Fruit fly (Drosophila melanogaster): ENCODE data around the gene Nelf-A.
A peak's percentile ranks its signal among the peaks of the same experiment; 100 is the strongest.

Nelf-A gene

dm6 chr3R:21263177-21263576, 39.7 kb downstream of the Nelf-A start (continued):
- TF ChIP-seq CG31388 (GFP tag; optimal IDR thresholded peaks at IDR 0.05) (no peak), h (optimal IDR thresholded peaks at IDR 0.05) (no peak), unpg (GFP tag; optimal IDR thresholded peaks at IDR 0.05) (peak; percentile 48), lov (optimal IDR thresholded peaks at IDR 0.05) (no peak), lov (GFP tag; IDR thresholded peaks at IDR 0.05) (peak; percentile 56; the same call in 2 of the 3 replicates), Med (GFP tag) (peak; percentile 91), lab (GFP tag; optimal IDR thresholded peaks at IDR 0.05) (peak; percentile 51), CG17328 (GFP tag; IDR thresholded peaks at IDR 0.05) (0 out of 2 replicates have a peak, but pooled peaks have one; percentile 44), CoRest (tag; optimal IDR thresholded peaks at IDR 0.05) (peak; percentile 43), B-H1 (GFP tag; IDR thresholded peaks at IDR 0.05) (peak; percentile 25; the same call in 1 of the 3 replicates), Rx (GFP tag; IDR thresholded peaks at IDR 0.05) (0 out of 2 replicates have a peak, but pooled peaks have one; percentile 26), ac (GFP tag; optimal IDR thresholded peaks at IDR 0.05) (peak; percentile 35), ci (GFP tag; IDR thresholded peaks at IDR 0.05) (peak; percentile 85), CG10959 (GFP tag; IDR thresholded peaks at IDR 0.05) (peak; percentile 28; the same call in 1 of the 2 replicates), CG2712 (tag; optimal IDR thresholded peaks at IDR 0.05) (peak; percentile 4), Oaz (GFP tag; IDR thresholded peaks at IDR 0.05) (0 out of 2 replicates have a peak, but pooled peaks have one; percentile 17), lmd (GFP tag; IDR thresholded peaks at IDR 0.05) (peak; percentile 27; the same call in 1 of the 2 replicates), caup (GFP tag; optimal IDR thresholded peaks at IDR 0.05; ENCODE audit: severe bottlenecking) (peak; percentile 31), bowl (GFP tag; IDR thresholded peaks at IDR 0.05) (no peak), sd (tag; optimal IDR thresholded peaks at IDR 0.05) (no peak), CG7987 (GFP tag; optimal IDR thresholded peaks at IDR 0.05) (peak; percentile 48), CG12236 (GFP tag; optimal IDR thresholded peaks at IDR 0.05) (no peak), Hmr (GFP tag; optimal IDR thresholded peaks at IDR 0.05) (peak; percentile 43), sisA (GFP tag; IDR thresholded peaks at IDR 0.05) (no peak), bsh (GFP tag; optimal IDR thresholded peaks at IDR 0.05) (peak in 1 of 2 experiments; percentile 57), maf-S (GFP tag; optimal IDR thresholded peaks at IDR 0.05) (no peak), Atf6 (GFP tag; IDR thresholded peaks at IDR 0.05) (peak; percentile 56; the same call in 1 of the 2 replicates), CG3726 (GFP tag; IDR thresholded peaks at IDR 0.05) (0 out of 3 replicates have a peak, but pooled peaks have one; percentile 34), CG10209 (GFP tag; optimal IDR thresholded peaks at IDR 0.05) (peak; percentile 43), Mad (GFP tag; optimal IDR thresholded peaks at IDR 0.05) (peak; percentile 13), CG1233 (GFP tag; optimal IDR thresholded peaks at IDR 0.05) (peak; percentile 42), Doc3 (GFP tag; IDR thresholded peaks at IDR 0.05; ENCODE audit: partially characterized antibody) (no peak), sima (GFP tag; optimal IDR thresholded peaks at IDR 0.05) (no peak), nerfin-2 (GFP tag; IDR thresholded peaks at IDR 0.05; ENCODE audit: partially characterized antibody) (no peak), H2.0 (GFP tag; IDR thresholded peaks at IDR 0.05) (peak; percentile 33; the same call in 1 of the 2 replicates), CG15011 (GFP tag; optimal IDR thresholded peaks at IDR 0.05) (peak; percentile 3), jigr1 (GFP tag; IDR thresholded peaks at IDR 0.05) (no peak), pum (GFP tag; optimal IDR thresholded peaks at IDR 0.05) (no peak), CG4707 (GFP tag; optimal IDR thresholded peaks at IDR 0.05) (peak; percentile 31), sc (optimal IDR thresholded peaks at IDR 0.05) (no peak), sc (GFP tag; optimal IDR thresholded peaks at IDR 0.05) (peak; percentile 40), H15 (GFP tag; IDR thresholded peaks at IDR 0.05) (0 out of 3 replicates have a peak, but pooled peaks have one; percentile 54), Fer1 (GFP tag; optimal IDR thresholded peaks at IDR 0.05) (peak; percentile 14), CG17359 (tag; optimal IDR thresholded peaks at IDR 0.05) (peak; percentile 40), CG2678 (tag; optimal IDR thresholded peaks at IDR 0.05) (peak; percentile 13), dm (GFP tag; optimal IDR thresholded peaks at IDR 0.05) (no peak), CG17912 (GFP tag; optimal IDR thresholded peaks at IDR 0.05) (no peak), Vsx1 (GFP tag; optimal IDR thresholded peaks at IDR 0.05) (peak; percentile 31), ewg (GFP tag; optimal IDR thresholded peaks at IDR 0.05) (peak; percentile 29), so (GFP tag; IDR thresholded peaks at IDR 0.05) (0 out of 3 replicates have a peak, but pooled peaks have one; percentile 35), Ada2b (GFP tag; IDR thresholded peaks at IDR 0.05) (peak; percentile 37; the same call in 1 of the 2 replicates)
